Fruit fly (Drosophila melanogaster): ENCODE results near the gene CG10969.

CG10969 gene

DNA sequence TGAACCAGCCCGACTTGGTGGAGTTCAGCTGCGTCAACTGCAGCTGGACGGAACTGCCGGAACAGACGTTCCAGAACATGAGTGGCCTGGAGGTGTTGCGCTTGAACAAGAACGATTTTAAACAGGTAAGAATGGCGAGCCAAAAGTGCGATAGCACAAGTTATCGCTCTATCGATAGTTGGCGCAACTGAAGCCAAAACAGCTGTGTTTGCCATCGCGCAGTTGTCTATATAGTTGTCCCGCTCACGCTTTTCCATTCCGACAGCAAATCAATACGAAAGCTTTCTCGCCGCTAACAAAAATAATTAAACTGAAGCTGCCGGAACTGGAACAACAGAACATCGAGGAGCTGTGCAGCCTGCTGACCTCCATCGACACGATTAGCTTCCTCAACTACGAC, 13.6 kb upstream of the CG10969 start (continued):
- TF ChIP-seq YL-1 (GFP tag; optimal IDR thresholded peaks at IDR 0.05) = peak; percentile 55
- TF ChIP-seq Antp (GFP tag; optimal IDR thresholded peaks at IDR 0.05) = no peak
- TF ChIP-seq lab (GFP tag; optimal IDR thresholded peaks at IDR 0.05) = peak; percentile 19
- no peak for TF ChIP-seq stc (GFP tag; IDR thresholded peaks at IDR 0.05)
- TF ChIP-seq E2f2 (GFP tag; IDR thresholded peaks at IDR 0.05) = peak; percentile 96
- no peak for TF ChIP-seq CG7786 (GFP tag; optimal IDR thresholded peaks at IDR 0.05)
- TF ChIP-seq Xrp1 (GFP tag; IDR thresholded peaks at IDR 0.05) = no peak
- TF ChIP-seq CG6791 (GFP tag; IDR thresholded peaks at IDR 0.05; ENCODE audit: partially characterized antibody) = peak; percentile 84
- peak; percentile 85; the same call in 2 of the 3 replicates for TF ChIP-seq Opbp (GFP tag; IDR thresholded peaks at IDR 0.05; ENCODE audit: partially characterized antibody)
- TF ChIP-seq Xbp1 (GFP tag; optimal IDR thresholded peaks at IDR 0.05) = peak; percentile 3
- TF ChIP-seq CG13775 (GFP tag; optimal IDR thresholded peaks at IDR 0.05) = no peak
- no peak for TF ChIP-seq CG31441 (GFP tag; IDR thresholded peaks at IDR 0.05)
- no peak for TF ChIP-seq CG30431 (GFP tag; optimal IDR thresholded peaks at IDR 0.05)
- no peak for TF ChIP-seq Mrtf (GFP tag; IDR thresholded peaks at IDR 0.05)
- TF ChIP-seq D19B (GFP tag; optimal IDR thresholded peaks at IDR 0.05) = no peak
- no peak for TF ChIP-seq CG5180 (GFP tag; optimal IDR thresholded peaks at IDR 0.05)
- no peak for TF ChIP-seq dimm (GFP tag; IDR thresholded peaks at IDR 0.05)
- peak; percentile 24 for TF ChIP-seq Deaf1 (tag; optimal IDR thresholded peaks at IDR 0.05)
- peak; percentile 82 for TF ChIP-seq Scr (GFP tag; IDR thresholded peaks at IDR 0.05; ENCODE audit: partially characterized antibody)
- TF ChIP-seq CG9609 (GFP tag; optimal IDR thresholded peaks at IDR 0.05) = no peak
- TF ChIP-seq D19A (tag; optimal IDR thresholded peaks at IDR 0.05) = no peak
- TF ChIP-seq ERR (GFP tag; optimal IDR thresholded peaks at IDR 0.05) = no peak
- peak; percentile 89 for TF ChIP-seq unc-4 (GFP tag; IDR thresholded peaks at IDR 0.05; ENCODE audit: partially characterized antibody)
- TF ChIP-seq CG1832 (GFP tag; optimal IDR thresholded peaks at IDR 0.05) = no peak
- peak; percentile 62; the same call in 1 of the 3 replicates for TF ChIP-seq CG2199 (GFP tag; IDR thresholded peaks at IDR 0.05)
- no peak for TF ChIP-seq cg (GFP tag; optimal IDR thresholded peaks at IDR 0.05)
- peak; percentile 86 for TF ChIP-seq CG17186 (GFP tag; optimal IDR thresholded peaks at IDR 0.05)
- no peak for TF ChIP-seq HLH3B (GFP tag; IDR thresholded peaks at IDR 0.05)

DNA sequence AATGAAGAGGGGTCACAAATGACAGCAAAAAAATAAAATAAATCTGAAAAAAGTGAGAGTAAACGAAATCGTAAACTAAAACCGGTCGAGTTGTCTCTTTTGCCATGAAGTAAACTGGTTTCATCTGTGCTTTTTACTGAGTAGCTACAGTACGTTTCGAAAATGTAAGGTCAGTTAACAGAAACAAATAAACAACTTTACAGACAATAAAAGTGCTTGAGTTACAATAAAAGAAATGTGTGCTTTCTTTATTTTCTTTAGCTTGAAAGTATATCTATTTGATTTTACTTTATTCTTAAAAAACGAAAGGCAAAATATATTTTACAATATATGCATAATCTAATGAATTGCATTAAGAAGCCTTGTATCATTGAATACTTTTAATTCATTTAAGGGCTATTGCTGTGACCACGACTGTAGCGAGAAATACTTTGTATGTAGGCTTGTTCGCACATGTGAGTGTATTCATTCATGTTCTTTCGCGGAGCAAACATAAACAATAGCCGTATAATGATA, 12.1 kb upstream of the CG10969 start:
- peak; percentile 24 for TF ChIP-seq Mad (GFP tag; optimal IDR thresholded peaks at IDR 0.05)
- peak; percentile 50 for TF ChIP-seq bab2 (GFP tag; optimal IDR thresholded peaks at IDR 0.05)
- TF ChIP-seq Lhr (GFP tag; optimal IDR thresholded peaks at IDR 0.05) = no peak
- peak; percentile 63 for TF ChIP-seq CG12219 (GFP tag; optimal IDR thresholded peaks at IDR 0.05)
- no peak for TF ChIP-seq zen2 (GFP tag; IDR thresholded peaks at IDR 0.05; ENCODE audit: partially characterized antibody)
- no peak for TF ChIP-seq yki (optimal IDR thresholded peaks at IDR 0.05)
- TF ChIP-seq kay (GFP tag; optimal IDR thresholded peaks at IDR 0.05) = peak; percentile 8
- TF ChIP-seq sr (GFP tag; IDR thresholded peaks at IDR 0.05) = no peak
- no peak; the same call in 3 of the 4 replicates for TF ChIP-seq Gug (GFP tag; IDR thresholded peaks at IDR 0.05)
- no peak for TF ChIP-seq NC2α (GFP tag; optimal IDR thresholded peaks at IDR 0.05)
- peak; percentile 60 for TF ChIP-seq CG13624 (GFP tag; optimal IDR thresholded peaks at IDR 0.05)
- peak; percentile 72 for TF ChIP-seq CG3281 (GFP tag; optimal IDR thresholded peaks at IDR 0.05)
- peak; percentile 56 for TF ChIP-seq scrt (GFP tag; optimal IDR thresholded peaks at IDR 0.05)
- TF ChIP-seq CG15269 (tag; optimal IDR thresholded peaks at IDR 0.05) = peak; percentile 86
- no peak for TF ChIP-seq CG14965 (GFP tag; optimal IDR thresholded peaks at IDR 0.05; ENCODE audit: borderline replicate concordance)
- TF ChIP-seq emc (GFP tag; optimal IDR thresholded peaks at IDR 0.05) = no peak
- TF ChIP-seq CG18011 (GFP tag; optimal IDR thresholded peaks at IDR 0.05) = no peak
- TF ChIP-seq CG14050 (GFP tag; IDR thresholded peaks at IDR 0.05) = 0 out of 3 replicates have a peak, but pooled peaks have one; percentile 9
- TF ChIP-seq CG2116 (GFP tag; optimal IDR thresholded peaks at IDR 0.05) = no peak
- peak; percentile 79 for TF ChIP-seq Meics (GFP tag; optimal IDR thresholded peaks at IDR 0.05)
- 0 out of 2 replicates have a peak, but pooled peaks have one; percentile 32 for TF ChIP-seq CG14441 (GFP tag; IDR thresholded peaks at IDR 0.05)
- TF ChIP-seq Camta (GFP tag; optimal IDR thresholded peaks at IDR 0.05) = peak; percentile 48
- TF ChIP-seq lola (GFP tag; optimal IDR thresholded peaks at IDR 0.05) = peak in 1 of 3 experiments; percentile 48
